Worm (Caenorhabditis elegans): Measurements from ENCODE around the gene vit-2.

ce11 chrX:5063750-5064652 is 36.8 kb upstream of the vit-2 start, which contains the start of gene C24H10.2:
- TF ChIP-seq mbf-1 (tag; optimal IDR thresholded peaks at IDR 0.05) (no peak), unc-39 (tag; optimal IDR thresholded peaks at IDR 0.05) (no peak), mab-5 (tag; optimal IDR thresholded peaks at IDR 0.05) (no peak), unc-62 (GFP tag; optimal IDR thresholded peaks at IDR 0.05) (no peak), ztf-11 (tag; optimal IDR thresholded peaks at IDR 0.05) (no peak), ztf-4 (tag; optimal IDR thresholded peaks at IDR 0.05) (no peak), nhr-12 (tag; optimal IDR thresholded peaks at IDR 0.05) (no peak), nhr-21 (tag; optimal IDR thresholded peaks at IDR 0.05) (no peak), mdl-1 (tag; optimal IDR thresholded peaks at IDR 0.05) (no peak), nhr-25 (tag; optimal IDR thresholded peaks at IDR 0.05) (peak; percentile 20), peb-1 (tag; optimal IDR thresholded peaks at IDR 0.05) (no peak), nhr-23 (tag; optimal IDR thresholded peaks at IDR 0.05) (no peak)

Measured in whole organism, L2 larva.